Worm (Caenorhabditis elegans): ENCODE results near the gene lbp-9.
"Not testable (repeated sequence)": the region's sequence is repeated elsewhere in the genome, so short reads cannot be mapped to it uniquely, and the experiment has no call there.

Gene lbp-9

DNA sequence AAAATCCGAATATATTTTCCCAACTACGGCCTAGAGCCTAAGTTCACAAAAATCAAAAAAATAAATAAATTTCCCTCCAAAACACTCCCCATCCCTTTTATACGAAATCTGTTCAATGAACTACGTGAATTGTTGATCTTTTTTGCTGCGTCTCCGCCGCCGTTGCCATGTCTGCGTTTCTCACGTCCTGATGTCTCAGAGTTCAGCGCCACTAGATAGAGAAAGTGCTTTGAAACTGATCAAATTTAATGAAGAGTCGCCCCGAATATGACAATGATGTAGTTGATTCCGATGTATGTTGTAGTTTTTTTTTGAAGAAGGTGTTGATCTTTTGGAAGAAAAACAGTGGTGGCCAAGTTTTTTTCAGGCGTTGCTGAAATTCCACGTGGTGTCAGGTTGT lies 14.0 kb upstream of the lbp-9 start:
- TF ChIP-seq W03F9.2 (tag; optimal IDR thresholded peaks at IDR 0.05) (no peak), him-1 (tag; optimal IDR thresholded peaks at IDR 0.05) (no peak), dao-5 (tag; optimal IDR thresholded peaks at IDR 0.05) (no peak)

- TF ChIP-seq dao-5 (tag; optimal IDR thresholded peaks at IDR 0.05) (no peak), W03F9.2 (tag; optimal IDR thresholded peaks at IDR 0.05) (no peak), him-1 (tag; optimal IDR thresholded peaks at IDR 0.05) (no peak)
Measured at ce11 chrV:2055765-2056504, 12.3 kb upstream of the lbp-9 start.

DNA sequence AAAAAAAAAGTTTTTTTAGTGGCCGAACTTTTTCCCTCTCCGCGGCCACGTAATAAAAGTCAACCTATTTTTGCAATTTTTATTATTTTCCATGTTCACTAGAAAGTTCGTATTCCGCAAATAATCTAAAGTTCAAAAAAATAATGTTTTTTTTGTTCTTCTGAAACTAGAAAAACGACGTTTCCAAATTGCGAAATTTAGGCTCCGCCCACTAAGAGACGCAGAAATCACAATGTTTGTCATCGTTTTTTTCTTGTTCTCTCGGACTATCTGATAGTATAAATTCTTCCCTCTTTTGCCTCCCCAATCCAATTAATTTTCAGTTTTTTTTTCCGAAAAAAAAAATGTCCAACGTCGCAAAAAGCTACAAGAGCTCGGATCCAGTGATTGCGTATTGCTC lies 10.9 kb upstream of the lbp-9 start, which contains the start of gene comt-3:
Gene comt-3 (plus strand): TSS at position 214 of the 400 bp plus-strand sequence.
- TF ChIP-seq W03F9.2 (tag; optimal IDR thresholded peaks at IDR 0.05) (no peak), dao-5 (tag; optimal IDR thresholded peaks at IDR 0.05) (no peak), him-1 (tag; optimal IDR thresholded peaks at IDR 0.05) (no peak)

DNA sequence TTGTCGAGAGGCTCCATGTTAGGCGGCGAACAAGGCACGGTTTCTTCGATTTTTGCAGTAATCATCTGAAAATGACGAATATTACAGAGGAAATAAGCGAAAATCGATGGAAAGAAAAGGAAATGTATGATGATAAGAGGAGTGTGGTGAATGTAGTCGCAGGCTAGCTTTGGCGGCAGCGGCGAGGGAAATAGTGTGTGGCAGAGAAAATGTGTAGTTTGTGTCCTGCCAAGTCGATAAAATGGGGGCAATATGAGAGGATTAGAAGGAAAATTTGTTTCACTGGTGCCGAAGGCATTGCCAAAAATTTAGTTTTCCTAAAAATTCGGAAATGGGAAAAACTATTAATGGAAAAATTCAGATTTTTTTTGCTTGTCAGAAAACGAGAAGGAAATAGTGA lies 1.5 kb upstream of the lbp-9 start, which contains the start of gene nhr-86:
Gene nhr-86 (minus strand): TSS at position 71 of the 400 bp plus-strand sequence.
- TF ChIP-seq him-1 (tag; optimal IDR thresholded peaks at IDR 0.05) (no peak), dao-5 (tag; optimal IDR thresholded peaks at IDR 0.05) (no peak), W03F9.2 (tag; optimal IDR thresholded peaks at IDR 0.05) (no peak)

DNA sequence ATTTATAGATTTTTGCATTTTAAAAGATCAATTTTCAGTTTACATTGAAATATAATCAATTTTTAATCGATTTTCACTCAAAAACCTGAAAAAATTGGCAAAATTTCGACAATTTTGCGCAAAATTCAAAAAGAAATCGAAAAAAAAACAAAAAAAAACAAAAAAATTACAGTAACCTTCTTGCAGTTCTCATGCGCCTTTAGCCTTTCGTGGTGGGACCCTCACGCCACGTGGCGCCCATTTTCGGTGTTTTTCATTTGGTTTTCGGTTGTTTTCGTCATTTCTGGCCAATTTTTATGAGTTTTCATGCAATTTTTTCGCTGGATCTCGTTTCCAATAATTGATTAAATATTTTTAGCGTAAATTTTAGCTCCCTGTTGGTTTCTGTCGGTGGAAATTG lies 830 bp upstream of the lbp-9 start:
- TF ChIP-seq W03F9.2 (tag; optimal IDR thresholded peaks at IDR 0.05) (peak; percentile 44), dao-5 (tag; optimal IDR thresholded peaks at IDR 0.05) (no peak)

DNA sequence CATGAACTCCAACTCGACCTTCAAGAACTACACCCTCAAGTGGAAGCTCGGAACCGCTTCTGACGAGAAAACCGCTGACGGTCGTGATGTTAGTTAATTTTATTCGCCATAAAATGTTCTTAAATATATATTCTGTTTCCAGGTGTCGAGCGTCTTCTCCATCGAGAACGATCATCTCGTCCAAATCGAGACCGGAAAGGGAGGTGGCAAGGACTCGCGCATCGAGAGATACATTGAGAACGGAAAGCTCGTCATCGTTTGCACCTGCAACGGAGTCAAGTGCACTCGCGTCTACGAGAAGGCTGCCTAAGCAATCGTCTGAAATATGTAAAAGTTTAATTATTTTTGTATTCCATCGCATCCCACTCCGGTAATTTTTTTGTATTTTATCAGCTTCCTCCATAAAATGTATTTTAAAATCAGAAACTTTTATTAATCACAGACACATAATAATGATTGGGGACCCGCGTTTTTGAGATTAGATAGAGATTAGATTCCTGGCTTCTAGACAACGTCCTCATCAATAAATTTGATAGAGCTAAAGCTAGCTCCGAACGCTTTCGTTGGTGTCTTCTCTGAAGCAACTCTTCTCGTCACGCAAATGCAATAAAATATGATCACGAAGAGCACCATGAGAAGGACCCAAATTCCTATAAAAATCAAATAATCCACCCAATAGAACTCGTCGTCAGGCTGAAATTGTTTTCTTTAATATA lies 637 bp downstream of the lbp-9 start:
- TF ChIP-seq W03F9.2 (tag; optimal IDR thresholded peaks at IDR 0.05) (no peak), dao-5 (tag; optimal IDR thresholded peaks at IDR 0.05) (no peak), him-1 (tag; optimal IDR thresholded peaks at IDR 0.05) (no peak)

DNA sequence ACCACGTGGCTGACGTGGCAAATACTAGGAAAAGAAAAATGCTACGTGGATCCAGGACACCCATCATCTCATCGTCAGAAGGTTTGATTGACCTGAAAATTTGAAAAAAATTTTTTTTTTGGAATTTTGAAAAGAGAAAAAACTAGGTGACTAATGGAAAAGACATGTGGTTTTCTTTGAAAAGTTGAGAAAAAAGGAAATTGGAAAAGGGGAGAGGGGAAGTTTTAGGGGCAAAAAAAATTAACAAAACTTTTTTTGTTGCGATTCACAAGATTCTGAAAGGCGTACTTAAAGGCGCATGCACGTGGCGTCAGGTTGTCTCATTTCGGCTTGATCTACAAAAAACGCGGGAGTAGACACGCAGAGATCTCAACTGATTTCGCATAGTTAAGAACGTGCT lies 4.6 kb downstream of the lbp-9 start, which contains the start of gene Y40B10A.9:
Gene Y40B10A.9 (minus strand): TSS at position 101 of the 400 bp plus-strand sequence.
- TF ChIP-seq dao-5 (tag; optimal IDR thresholded peaks at IDR 0.05), result no peak
- TF ChIP-seq W03F9.2 (tag; optimal IDR thresholded peaks at IDR 0.05), result no peak
- no peak for TF ChIP-seq him-1 (tag; optimal IDR thresholded peaks at IDR 0.05)

DNA sequence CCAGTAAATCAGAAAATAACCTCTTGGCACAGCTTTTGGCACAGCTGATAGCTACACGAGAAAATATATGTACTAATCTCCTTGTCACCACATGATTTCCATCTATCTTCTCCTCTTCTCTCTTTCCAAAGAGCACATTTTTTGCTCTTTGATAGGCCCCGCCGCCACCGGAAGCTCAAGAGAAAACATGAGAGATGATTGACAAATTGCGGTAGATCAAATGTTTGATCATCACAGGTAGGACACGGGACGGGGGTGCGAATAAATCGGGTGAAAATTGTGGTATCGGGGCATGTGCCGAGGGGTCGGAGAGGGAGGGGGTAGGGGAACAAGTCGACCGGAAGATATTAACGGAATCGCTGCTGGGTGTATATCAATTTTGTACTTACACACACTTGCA lies 7.8 kb downstream of the lbp-9 start:
- no peak for TF ChIP-seq dao-5 (tag; optimal IDR thresholded peaks at IDR 0.05)
- TF ChIP-seq W03F9.2 (tag; optimal IDR thresholded peaks at IDR 0.05), result no peak
- no peak for TF ChIP-seq him-1 (tag; optimal IDR thresholded peaks at IDR 0.05)

DNA sequence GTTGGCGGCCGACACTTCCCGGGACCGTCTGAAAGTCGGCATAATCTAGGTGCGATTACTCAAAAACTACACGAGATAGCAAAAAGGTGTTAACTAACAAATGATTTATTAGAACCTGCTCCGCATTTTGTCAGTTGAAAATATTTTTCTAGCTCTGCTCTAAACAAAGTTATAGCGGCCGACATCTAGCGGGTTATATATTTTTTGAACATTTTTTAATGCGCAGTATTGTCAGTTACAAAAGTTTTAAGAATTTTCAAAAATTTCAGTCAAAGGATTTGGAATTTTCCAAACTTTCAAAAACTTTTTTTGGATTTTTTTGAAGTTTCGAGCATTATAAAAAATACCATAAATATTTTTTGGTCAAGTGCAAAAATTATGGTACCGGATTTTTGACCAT lies 13.0 kb downstream of the lbp-9 start:
- TF ChIP-seq W03F9.2 (tag; optimal IDR thresholded peaks at IDR 0.05) (no peak), dao-5 (tag; optimal IDR thresholded peaks at IDR 0.05) (no peak), him-1 (tag; optimal IDR thresholded peaks at IDR 0.05) (no peak)

- TF ChIP-seq dao-5 (tag; optimal IDR thresholded peaks at IDR 0.05) (no peak), W03F9.2 (tag; optimal IDR thresholded peaks at IDR 0.05) (no peak), him-1 (tag; optimal IDR thresholded peaks at IDR 0.05) (no peak)
Measured at ce11 chrV:2081894-2082293, 13.6 kb downstream of the lbp-9 start.

DNA sequence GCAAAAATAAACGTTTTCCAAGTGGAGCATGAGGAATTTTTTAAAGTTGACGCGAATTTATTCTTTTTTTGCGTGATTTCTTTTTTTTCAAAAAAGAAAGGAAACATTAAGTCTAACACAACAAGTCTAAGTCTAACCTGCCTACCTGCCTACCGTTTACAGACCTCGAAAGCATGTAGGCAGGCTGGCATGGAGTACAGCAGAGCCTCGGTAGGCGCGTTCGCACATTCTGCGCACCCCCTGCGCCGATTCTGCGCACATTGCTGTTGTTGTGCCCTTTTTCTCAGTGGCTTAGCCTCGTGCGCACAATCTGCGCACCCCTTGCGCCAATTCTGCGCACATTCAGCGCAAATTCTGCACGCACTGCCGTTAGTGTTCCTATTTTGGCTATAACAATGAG lies 15.6 kb downstream of the lbp-9 start:
- TF ChIP-seq W03F9.2 (tag; optimal IDR thresholded peaks at IDR 0.05) (no peak), him-1 (tag; optimal IDR thresholded peaks at IDR 0.05) (no peak), dao-5 (tag; optimal IDR thresholded peaks at IDR 0.05) (no peak)

DNA sequence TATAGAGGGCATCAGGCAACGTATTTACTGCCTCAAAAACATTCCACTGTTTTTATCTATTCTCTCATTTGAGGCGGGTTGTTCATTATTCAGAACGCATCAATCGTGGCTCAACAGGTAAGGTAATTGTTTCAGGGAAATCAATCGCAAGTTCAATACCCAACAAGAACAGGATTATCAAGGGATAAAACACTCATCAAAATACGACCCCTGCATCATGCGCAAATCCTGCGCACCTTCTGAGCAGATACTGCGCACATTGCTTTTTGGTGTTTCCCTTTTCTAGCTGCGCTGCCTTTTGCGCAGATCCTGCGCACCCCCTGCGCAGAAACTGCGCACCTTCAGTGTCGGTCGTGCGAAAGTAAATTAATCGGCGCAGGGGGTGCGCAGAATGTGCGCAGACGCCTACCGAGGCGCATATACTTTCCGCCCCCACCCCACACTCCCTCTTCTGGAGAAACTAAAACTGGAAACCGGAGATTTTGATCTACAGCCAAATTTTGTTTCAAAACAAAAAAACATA lies 17.6 kb downstream of the lbp-9 start, which contains the start of gene F36F12.3:
Gene F36F12.3 (plus strand): TSS at position 51 of the 523 bp plus-strand sequence.
- not testable (repeated sequence) for TF ChIP-seq W03F9.2, him-1, dao-5 (tag; optimal IDR thresholded peaks at IDR 0.05)

- TF ChIP-seq W03F9.2, him-1, dao-5 (tag; optimal IDR thresholded peaks at IDR 0.05): not testable (repeated sequence)
Measured at ce11 chrV:2090321-2090720, 22.1 kb downstream of the lbp-9 start, which contains the start of gene ztf-28. Gene ztf-28, plus strand, starts transcription at chrV:2090669.

- TF ChIP-seq W03F9.2 (tag; optimal IDR thresholded peaks at IDR 0.05), result no peak
- TF ChIP-seq him-1 (tag; optimal IDR thresholded peaks at IDR 0.05), result no peak
- TF ChIP-seq dao-5 (tag; optimal IDR thresholded peaks at IDR 0.05), result no peak
Measured at ce11 chrV:2095204-2095603, 27.0 kb downstream of the lbp-9 start, which contains the start of gene F36F12.2. Gene F36F12.2, minus strand, starts transcription at chrV:2095304.

All from whole organism, L4/young adult.